Fruit fly (Drosophila melanogaster): ENCODE measurements around the gene CG1271.
A peak's percentile ranks its signal among the peaks of the same experiment; 100 is the strongest.

The CG1271 gene

DNA sequence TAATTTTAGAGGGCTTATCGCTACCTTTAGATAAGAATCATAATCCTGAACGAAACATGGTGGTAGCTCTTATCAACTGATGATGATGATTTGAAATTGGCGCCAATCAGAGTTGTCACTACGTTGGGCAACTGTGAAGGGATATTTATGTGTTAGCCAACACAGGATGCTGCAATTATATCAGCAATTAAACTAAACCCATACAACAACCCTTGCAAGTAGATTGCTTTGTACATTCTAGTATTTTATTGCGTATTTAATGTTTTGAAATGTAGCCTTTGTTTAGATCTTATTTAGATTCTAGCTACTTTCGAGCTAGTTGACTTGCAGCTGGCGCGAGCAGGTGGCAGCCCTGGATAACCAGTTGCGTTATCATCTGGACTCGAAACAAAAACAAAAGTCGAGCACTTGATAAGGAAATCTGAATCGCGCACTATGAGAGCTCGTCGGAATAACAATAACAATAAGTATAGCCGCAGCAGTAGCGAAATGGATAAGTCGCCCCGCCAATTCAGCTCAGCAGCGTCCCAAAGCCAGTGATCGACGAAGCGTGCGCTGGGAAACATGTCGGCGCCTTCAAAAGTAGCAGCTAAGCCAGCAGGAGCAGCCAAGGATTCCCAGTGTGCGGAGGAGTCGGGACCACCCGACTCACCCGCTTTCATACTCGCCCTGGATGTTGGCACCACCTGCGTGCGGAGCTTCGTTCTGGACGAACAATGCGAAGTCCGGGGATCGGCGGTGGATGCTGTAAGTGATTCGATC lies at the start of gene CG1271 (continued):
- TF ChIP-seq stc (GFP tag; IDR thresholded peaks at IDR 0.05) (no peak), az2 (GFP tag; optimal IDR thresholded peaks at IDR 0.05) (peak; percentile 41), row (GFP tag; IDR thresholded peaks at IDR 0.05) (peak; percentile 94), Meics (GFP tag; optimal IDR thresholded peaks at IDR 0.05) (peak; percentile 75), CTCF (GFP tag; optimal IDR thresholded peaks at IDR 0.05) (peak; percentile 25), H15 (GFP tag; IDR thresholded peaks at IDR 0.05) (no peak), Fer1 (GFP tag; optimal IDR thresholded peaks at IDR 0.05) (peak; percentile 81), CG12769 (tag; optimal IDR thresholded peaks at IDR 0.05) (peak; percentile 59), Lim3 (GFP tag; IDR thresholded peaks at IDR 0.05) (no peak), crc (GFP tag; optimal IDR thresholded peaks at IDR 0.05) (peak; percentile 44), bigmax (GFP tag; optimal IDR thresholded peaks at IDR 0.05) (no peak), Gsc (GFP tag; IDR thresholded peaks at IDR 0.05) (no peak), trem (tag; optimal IDR thresholded peaks at IDR 0.05) (peak; percentile 90), Vsx1 (GFP tag; optimal IDR thresholded peaks at IDR 0.05) (no peak), aop (GFP tag; IDR thresholded peaks at IDR 0.05) (no peak), CG30431 (GFP tag; optimal IDR thresholded peaks at IDR 0.05) (no peak), Fer3 (tag; optimal IDR thresholded peaks at IDR 0.05) (peak; percentile 64), CG31441 (GFP tag; IDR thresholded peaks at IDR 0.05) (peak; percentile 61), CG12104 (GFP tag; optimal IDR thresholded peaks at IDR 0.05) (peak; percentile 54), Nf-YA (GFP tag; IDR thresholded peaks at IDR 0.05) (no peak), Antp (GFP tag; optimal IDR thresholded peaks at IDR 0.05) (peak; percentile 65), CG15514 (GFP tag; optimal IDR thresholded peaks at IDR 0.05) (peak; percentile 86), CG4820 (GFP tag; optimal IDR thresholded peaks at IDR 0.05) (peak; percentile 67), Dll (GFP tag; IDR thresholded peaks at IDR 0.05; ENCODE audit: partially characterized antibody) (peak; percentile 40; the same call in 2 of the 4 replicates), lmd (GFP tag; IDR thresholded peaks at IDR 0.05) (peak; percentile 68), CG14050 (GFP tag; IDR thresholded peaks at IDR 0.05) (0 out of 3 replicates have a peak, but pooled peaks have one; percentile 11), sens (GFP tag) (peak; percentile 85), CG15601 (tag; optimal IDR thresholded peaks at IDR 0.05) (peak; percentile 59), CoRest (tag; optimal IDR thresholded peaks at IDR 0.05) (peak; percentile 74), CG12659 (GFP tag; optimal IDR thresholded peaks at IDR 0.05) (peak; percentile 56), CG10147 (GFP tag; optimal IDR thresholded peaks at IDR 0.05) (peak; percentile 72), mirr (GFP tag; optimal IDR thresholded peaks at IDR 0.05) (peak; percentile 74), HHEX (GFP tag; optimal IDR thresholded peaks at IDR 0.05) (peak; percentile 51), CG8089 (GFP tag; optimal IDR thresholded peaks at IDR 0.05) (peak; percentile 40), otp (GFP tag; IDR thresholded peaks at IDR 0.05) (no peak), CG2129 (GFP tag; IDR thresholded peaks at IDR 0.05; ENCODE audit: partially characterized antibody) (peak; percentile 35; the same call in 1 of the 2 replicates), dysf (GFP tag; IDR thresholded peaks at IDR 0.05) (peak; percentile 69; the same call in 2 of the 3 replicates), tap (tag; optimal IDR thresholded peaks at IDR 0.05) (peak; percentile 60), cg (GFP tag; optimal IDR thresholded peaks at IDR 0.05) (no peak), ham (GFP tag; IDR thresholded peaks at IDR 0.05) (no peak), sob (GFP tag; IDR thresholded peaks at IDR 0.05) (peak; percentile 72), CG13296 (GFP tag; optimal IDR thresholded peaks at IDR 0.05) (peak; percentile 65), Lpt (GFP tag; optimal IDR thresholded peaks at IDR 0.05) (no peak), ken (GFP tag; IDR thresholded peaks at IDR 0.05) (0 out of 3 replicates have a peak, but pooled peaks have one; percentile 44), btn (GFP tag; optimal IDR thresholded peaks at IDR 0.05) (no peak), ssp (GFP tag; IDR thresholded peaks at IDR 0.05) (peak; percentile 66)
